Worm (Caenorhabditis elegans): ENCODE data around the gene prp-40.

DNA sequence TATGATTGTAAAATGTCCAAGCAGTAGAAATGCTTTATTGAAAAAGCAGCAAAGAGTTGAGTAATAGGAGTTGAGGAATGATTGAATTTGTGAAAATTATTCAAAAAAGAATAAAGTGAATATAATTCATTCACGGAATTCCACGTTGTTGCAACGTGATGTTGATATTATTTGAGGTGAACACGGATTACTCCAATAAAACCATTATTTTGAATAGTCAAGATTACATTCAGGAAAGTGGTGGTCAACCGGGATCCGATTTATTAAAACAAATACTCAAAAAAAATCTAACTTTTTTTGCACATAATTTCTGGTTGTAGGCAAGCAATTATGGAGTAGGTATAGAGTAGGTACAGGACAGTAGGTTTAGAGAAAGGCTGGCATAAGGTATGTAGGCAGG, 36.5 kb upstream of the prp-40 start, which contains the start of gene bre-3:
- TF ChIP-seq nfya-1 (tag; optimal IDR thresholded peaks at IDR 0.05; ENCODE audit: borderline replicate concordance, insufficient read depth) = no peak
- no peak for TF ChIP-seq cebp-2 (GFP tag; IDR thresholded peaks at IDR 0.05)
- no peak for TF ChIP-seq gei-17 (GFP tag; optimal IDR thresholded peaks at IDR 0.05)
- no peak for TF ChIP-seq snpc-4 (GFP tag; optimal IDR thresholded peaks at IDR 0.05)
- no peak for TF ChIP-seq snpc-4 (tag; optimal IDR thresholded peaks at IDR 0.05)
- no peak for TF ChIP-seq fkh-3 (tag; optimal IDR thresholded peaks at IDR 0.05)
- no peak for TF ChIP-seq attf-6 (GFP tag; IDR thresholded peaks at IDR 0.05)
- no peak for TF ChIP-seq Y56A3A.18 (GFP tag; IDR thresholded peaks at IDR 0.05)
- no peak for TF ChIP-seq unc-62 (GFP tag; optimal IDR thresholded peaks at IDR 0.05)
- TF ChIP-seq bed-2 (GFP tag; IDR thresholded peaks at IDR 0.05) = no peak
- no peak for TF ChIP-seq ztf-26 (tag; optimal IDR thresholded peaks at IDR 0.05)
- no peak for TF ChIP-seq nhr-90 (tag; optimal IDR thresholded peaks at IDR 0.05)
- TF ChIP-seq bed-1 (GFP tag; IDR thresholded peaks at IDR 0.05) = no peak

Measured in whole organism, young adult.